Fruit fly (Drosophila melanogaster) whole organism, prepupa: ENCODE measurements around the gene CG17440.
A peak's percentile ranks its signal among the peaks of the same experiment; 100 is the strongest.

ENCODE experiments used
- CG10669 ChIP-seq: fragments of 200-800 bp; sonication (Bioruptor generic); optimal IDR thresholded peaks from 3 replicates; lab custom pipeline; 2018; ENCODE audit warnings: missing biosample characterization, mild to moderate bottlenecking, missing genetic modification characterization, moderate library complexity
- CG11762 ChIP-seq: fragments of 200-800 bp; sonication (Bioruptor generic); optimal IDR thresholded peaks from 3 replicates; lab custom pipeline; 2016; ENCODE audit warnings: missing biosample characterization, missing genetic modification characterization; ENCODE audit not compliant: insufficient read depth
- CG15336 ChIP-seq: fragments of 200-800 bp; sonication (Bioruptor generic); IDR thresholded peaks from 2 replicates; pipeline ENCODE4 v1.3.6; 2022; ENCODE audit warnings: missing biosample characterization, missing genetic modification characterization
- CG1621 ChIP-seq: fragments of 200-800 bp; sonication (Bioruptor generic); optimal IDR thresholded peaks from 3 replicates; lab custom pipeline; 2018; ENCODE audit warnings: missing biosample characterization, mild to moderate bottlenecking, missing genetic modification characterization
- CG3032 ChIP-seq: fragments of 200-800 bp; optimal IDR thresholded peaks from 2 replicates; lab custom pipeline; 2019; ENCODE audit warnings: missing biosample characterization, mild to moderate bottlenecking, missing genetic modification characterization, moderate library complexity
- CG31627 ChIP-seq: fragments of 200-800 bp; sonication (Bioruptor generic); optimal IDR thresholded peaks from 3 replicates; lab custom pipeline; 2016; ENCODE audit warnings: missing biosample characterization, missing genetic modification characterization
- CG32006 ChIP-seq: fragments of 200-800 bp; sonication (Bioruptor generic); optimal IDR thresholded peaks from 3 replicates; lab custom pipeline; 2017; ENCODE audit warnings: missing biosample characterization, mild to moderate bottlenecking, missing genetic modification characterization
- CG34406 ChIP-seq: fragments of 200-800 bp; sonication (Bioruptor generic); optimal IDR thresholded peaks from 3 replicates; lab custom pipeline; 2016; ENCODE audit warnings: missing biosample characterization, missing genetic modification characterization
- CG4318 ChIP-seq: fragments of 200-800 bp; sonication (Bioruptor generic); optimal IDR thresholded peaks from 3 replicates; lab custom pipeline; 2017; ENCODE audit warnings: missing biosample characterization, mild to moderate bottlenecking, missing genetic modification characterization
- CG6276 ChIP-seq: fragments of 200-800 bp; sonication (Bioruptor generic); optimal IDR thresholded peaks from 2 replicates; lab custom pipeline; 2017; ENCODE audit warnings: missing biosample characterization, mild to moderate bottlenecking, missing genetic modification characterization
- CG6854 ChIP-seq: fragments of 200-800 bp; sonication (Bioruptor generic); optimal IDR thresholded peaks from 2 replicates; lab custom pipeline; 2017; ENCODE audit warnings: missing biosample characterization, mild to moderate bottlenecking, missing genetic modification characterization
- CG8319 ChIP-seq: fragments of 200-800 bp; sonication (Bioruptor generic); optimal IDR thresholded peaks from 3 replicates; lab custom pipeline; 2016; ENCODE audit warnings: missing biosample characterization, missing genetic modification characterization
- CG8632 ChIP-seq: fragments of 200-800 bp; sonication (Bioruptor generic); optimal IDR thresholded peaks from 3 replicates; lab custom pipeline; 2016; ENCODE audit warnings: missing biosample characterization, missing genetic modification characterization
- Eip75B ChIP-seq: fragments of 200-800 bp; sonication (Bioruptor generic); optimal IDR thresholded peaks from 3 replicates; lab custom pipeline; 2016; ENCODE audit warnings: missing biosample characterization, missing genetic modification characterization
- Eip78C ChIP-seq: fragments of 200-800 bp; sonication (Bioruptor generic); peaks from one replicate; lab custom pipeline; 2016; ENCODE audit warnings: missing biosample characterization, missing genetic modification characterization
- Ets21C ChIP-seq: fragments of 200-800 bp; sonication (Bioruptor generic); optimal IDR thresholded peaks from 3 replicates; lab custom pipeline; 2016; ENCODE audit warnings: missing biosample characterization, missing genetic modification characterization
- Gug ChIP-seq: fragments of 200-800 bp; sonication (Bioruptor generic); IDR thresholded peaks from 2 replicates; pipeline ENCODE4 v1.3.6; 2022; ENCODE audit warnings: missing biosample characterization, missing genetic modification characterization
- Hr38 ChIP-seq: sonication (Bioruptor generic); optimal IDR thresholded peaks from 2 replicates; lab custom pipeline; 2016; ENCODE audit warnings: missing biosample characterization, missing genetic modification characterization
- Hr4 ChIP-seq: fragments of 200-800 bp; sonication (Bioruptor generic); optimal IDR thresholded peaks from 3 replicates; lab custom pipeline; 2016; ENCODE audit warnings: missing biosample characterization, missing genetic modification characterization
- Lpt ChIP-seq: fragments of 200-800 bp; sonication (Bioruptor generic); optimal IDR thresholded peaks from 3 replicates; lab custom pipeline; 2016; ENCODE audit warnings: missing biosample characterization, missing genetic modification characterization
- OdsH ChIP-seq: fragments of 200-800 bp; sonication (Bioruptor generic); optimal IDR thresholded peaks from 3 replicates; lab custom pipeline; 2016; ENCODE audit warnings: missing biosample characterization, missing genetic modification characterization
- Smox ChIP-seq: fragments of 200-800 bp; sonication (Bioruptor generic); optimal IDR thresholded peaks from 3 replicates; lab custom pipeline; 2016; ENCODE audit warnings: missing biosample characterization, missing genetic modification characterization
- Sox14 ChIP-seq: fragments of 200-800 bp; sonication (Bioruptor generic); optimal IDR thresholded peaks from 3 replicates; lab custom pipeline; 2016; ENCODE audit warnings: missing biosample characterization, missing genetic modification characterization
- Sox15 ChIP-seq: fragments of 200-800 bp; sonication (Bioruptor generic); optimal IDR thresholded peaks from 3 replicates; lab custom pipeline; 2016; ENCODE audit warnings: missing biosample characterization, missing genetic modification characterization
- achi ChIP-seq: fragments of 200-800 bp; sonication (Bioruptor generic); optimal IDR thresholded peaks from 3 replicates; lab custom pipeline; 2016; ENCODE audit warnings: missing biosample characterization, missing genetic modification characterization
- acj6 ChIP-seq: fragments of 200-800 bp; sonication (Bioruptor generic); optimal IDR thresholded peaks from 3 replicates; lab custom pipeline; 2016; ENCODE audit warnings: missing biosample characterization, missing genetic modification characterization
- eg ChIP-seq: fragments of 200-800 bp; sonication (Bioruptor generic); IDR thresholded peaks from 3 replicates; pipeline ENCODE4 v1.3.6; 2022; ENCODE audit warnings: missing biosample characterization, missing genetic modification characterization
- fd59A ChIP-seq: fragments of 200-800 bp; sonication (Bioruptor generic); optimal IDR thresholded peaks from 2 replicates; lab custom pipeline; 2017; ENCODE audit warnings: missing biosample characterization, mild to moderate bottlenecking, missing genetic modification characterization, missing genetic modification reagents
- fd85E ChIP-seq: fragments of 200-800 bp; sonication (Bioruptor generic); optimal IDR thresholded peaks from 3 replicates; lab custom pipeline; 2016; ENCODE audit warnings: missing biosample characterization, missing genetic modification characterization
- pdm3 ChIP-seq: fragments of 200-800 bp; sonication (Bioruptor generic); optimal IDR thresholded peaks from 3 replicates; lab custom pipeline; 2016; ENCODE audit warnings: missing biosample characterization, missing genetic modification characterization
- salr ChIP-seq, 2 experiments: fragments of 200-800 bp; sonication (Bioruptor generic); optimal IDR thresholded peaks; 3 replicates each; lab custom pipeline; 2016 to 2018; ENCODE audit warnings: missing biosample characterization in 2 of 2, missing genetic modification characterization in 2 of 2, mild to moderate bottlenecking in 1 of 2
- topi ChIP-seq: fragments of 200-800 bp; sonication (Bioruptor generic); optimal IDR thresholded peaks from 3 replicates; lab custom pipeline; 2016; ENCODE audit warnings: missing biosample characterization, missing genetic modification characterization
- vri ChIP-seq: fragments of 200-800 bp; sonication (Bioruptor generic); optimal IDR thresholded peaks from 3 replicates; lab custom pipeline; 2016; ENCODE audit warnings: missing biosample characterization, mild to moderate bottlenecking, missing genetic modification characterization

The CG17440 gene

DNA sequence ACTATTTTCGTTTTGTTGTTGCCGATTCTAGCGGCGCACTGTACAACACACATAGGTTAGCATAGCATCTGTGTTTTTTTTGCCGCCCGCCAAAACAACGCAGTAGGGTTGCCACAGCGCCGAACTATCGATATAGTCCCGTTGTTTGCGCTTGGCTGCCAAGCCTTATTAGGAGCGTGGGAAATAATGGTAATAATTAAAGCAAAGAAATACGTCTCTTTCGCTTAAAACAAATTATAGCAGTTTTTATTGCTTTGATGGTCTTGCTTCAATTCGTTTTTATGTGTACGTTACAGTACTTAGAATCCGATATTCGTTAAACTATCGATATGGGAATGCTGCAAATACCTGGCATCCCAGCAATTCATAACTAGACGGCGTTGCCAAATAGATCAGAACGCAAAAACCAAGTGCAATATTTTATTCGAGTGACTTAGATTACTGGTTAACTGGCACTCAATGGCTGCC, 26.3 kb downstream of the CG17440 start, which contains the start of the genes mxc and Larp7 (continued):
- TF ChIP-seq CG1621 (tag; lab: Kevin White, UChicago) (no peak), fd85E (no peak), CG3032 (peak; percentile 65), topi (GFP tag; lab: Kevin White, UChicago) (no peak), CG6276 (GFP tag; lab: Kevin White, UChicago) (no peak), Gug (GFP tag; lab: Robert Waterston, UW) (peak; percentile 40), CG31627 (peak; percentile 76)

DNA sequence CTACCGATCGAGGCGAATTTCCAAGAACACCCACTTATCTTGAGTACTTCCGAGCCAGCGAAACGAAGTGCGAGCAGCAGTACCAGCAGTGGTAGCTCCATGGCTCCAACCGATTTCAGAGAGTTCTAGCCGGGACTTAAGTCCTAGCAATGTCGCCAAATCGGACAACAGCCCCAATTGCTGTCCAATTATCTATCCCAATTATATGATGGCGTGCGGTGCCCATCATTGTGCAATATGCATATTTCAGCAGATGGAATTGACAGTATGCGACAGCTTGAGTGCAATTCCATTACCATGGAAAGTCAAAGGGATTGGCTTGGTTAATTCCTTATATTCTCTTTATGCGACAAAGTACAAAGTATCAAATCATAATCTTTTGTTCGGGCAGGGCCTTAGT, 33.2 kb downstream of the CG17440 start, which contains the start of gene Ir8a:
Gene Ir8a (minus strand): TSS at position 101 of the 400 bp plus-strand sequence.
- no peak for TF ChIP-seq eg (GFP tag; lab: Robert Waterston, UW)
- no peak for TF ChIP-seq CG1621 (tag; lab: Kevin White, UChicago)
- TF ChIP-seq achi (GFP tag; lab: Kevin White, UChicago) = no peak
- TF ChIP-seq CG6854 (GFP tag; lab: Kevin White, UChicago) = no peak
- no peak for TF ChIP-seq CG10669 (GFP tag; lab: Kevin White, UChicago)

DNA sequence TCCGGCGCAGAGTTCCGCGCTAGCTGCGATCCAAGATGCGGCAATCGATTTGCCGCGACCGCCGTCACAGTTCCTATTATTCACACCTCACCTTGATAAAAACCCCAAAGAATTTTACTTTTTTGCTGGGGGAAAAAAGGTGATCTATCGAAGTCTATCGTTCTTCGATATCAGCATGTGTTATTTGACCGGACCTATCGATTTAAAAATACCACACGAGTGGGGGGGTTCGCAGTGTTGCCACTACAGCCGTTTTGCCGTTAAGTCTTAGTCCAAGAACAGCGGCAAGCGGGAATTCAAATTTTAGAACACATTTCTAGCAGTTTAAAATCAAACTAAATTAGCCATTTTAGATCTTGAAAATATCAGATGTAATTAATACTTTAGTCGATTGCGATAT, 37.5 kb downstream of the CG17440 start, which contains the start of gene CG12121:
Gene CG12121 (minus strand): TSS at position 180 of the 400 bp plus-strand sequence.
- TF ChIP-seq Sox14 (GFP tag; lab: Kevin White, UChicago) = no peak

DNA sequence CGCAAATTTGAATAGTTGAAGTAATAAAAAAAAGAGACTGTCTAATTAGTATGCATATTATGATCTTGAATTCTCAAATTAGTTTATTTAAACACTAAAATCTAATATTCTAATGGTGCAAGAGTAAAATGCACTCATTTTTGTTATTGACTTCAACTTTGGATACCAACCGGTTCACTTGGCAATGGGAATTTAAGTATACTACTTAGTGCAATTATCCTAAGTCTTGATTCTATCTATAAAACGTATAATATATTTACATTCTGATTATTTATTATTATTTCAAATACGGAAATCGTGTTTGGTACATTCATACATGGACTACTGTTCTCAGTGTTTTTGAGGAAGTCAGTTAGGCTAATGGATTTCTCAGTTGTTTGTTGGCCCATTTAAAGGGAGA, 42.9 kb downstream of the CG17440 start, which contains the start of gene Gr8a:
Gene Gr8a (plus strand): TSS at position 301 of the 400 bp plus-strand sequence.
- no peak for TF ChIP-seq Eip78C (GFP tag; lab: Kevin White, UChicago)
- TF ChIP-seq OdsH (GFP tag; lab: Kevin White, UChicago) = no peak
- TF ChIP-seq Sox14 (GFP tag; lab: Kevin White, UChicago) = no peak
- no peak for TF ChIP-seq CG11762 (GFP tag; lab: Kevin White, UChicago)
- no peak for TF ChIP-seq achi (GFP tag; lab: Kevin White, UChicago)
- no peak for TF ChIP-seq fd85E
- no peak for TF ChIP-seq Hr38 (GFP tag; lab: Kevin White, UChicago)
- TF ChIP-seq fd59A (GFP tag; lab: Kevin White, UChicago) = no peak
- TF ChIP-seq CG34406 (GFP tag; lab: Kevin White, UChicago) = no peak
- no peak for TF ChIP-seq Eip75B
- no peak for TF ChIP-seq Hr4 (GFP tag; lab: Kevin White, UChicago)
- no peak for TF ChIP-seq pdm3 (GFP tag; lab: Kevin White, UChicago)
- TF ChIP-seq acj6 (GFP tag; lab: Kevin White, UChicago) = no peak
- TF ChIP-seq vri (GFP tag; lab: Kevin White, UChicago) = no peak
- no peak for TF ChIP-seq CG32006
- no peak for TF ChIP-seq Sox15 (GFP tag; lab: Kevin White, UChicago)
- TF ChIP-seq Smox = no peak
- no peak for TF ChIP-seq Lpt

DNA sequence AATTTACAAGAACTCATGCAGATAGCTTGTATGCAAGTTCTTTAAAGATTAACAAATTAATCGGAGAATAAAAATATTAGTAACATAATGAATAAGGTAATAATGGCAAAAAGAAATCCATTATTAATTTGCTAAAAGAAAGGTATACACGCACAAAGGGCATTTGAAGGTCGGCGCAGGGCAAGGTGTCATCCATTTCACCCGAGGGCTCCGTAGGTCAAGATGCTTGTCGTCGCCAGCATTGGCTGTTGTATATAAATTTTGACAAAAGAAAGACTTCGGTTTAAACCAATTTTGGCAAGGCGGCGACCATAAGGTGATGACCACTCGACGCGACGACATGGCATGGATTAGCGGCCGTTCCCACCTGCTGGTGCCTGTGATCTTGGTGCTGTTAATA, 44.6 kb downstream of the CG17440 start, which contains the start of gene CG15370:
Gene CG15370 (plus strand): TSS at position 301 of the 400 bp plus-strand sequence.
- TF ChIP-seq CG8319 (no peak), Ets21C (GFP tag; lab: Kevin White, UChicago) (no peak), Eip78C (GFP tag; lab: Kevin White, UChicago) (no peak), fd59A (GFP tag; lab: Kevin White, UChicago) (no peak), Eip75B (no peak), CG4318 (GFP tag; lab: Kevin White, UChicago) (no peak), CG8632 (no peak), CG11762 (GFP tag; lab: Kevin White, UChicago) (no peak), fd85E (no peak), CG3032 (no peak)

DNA sequence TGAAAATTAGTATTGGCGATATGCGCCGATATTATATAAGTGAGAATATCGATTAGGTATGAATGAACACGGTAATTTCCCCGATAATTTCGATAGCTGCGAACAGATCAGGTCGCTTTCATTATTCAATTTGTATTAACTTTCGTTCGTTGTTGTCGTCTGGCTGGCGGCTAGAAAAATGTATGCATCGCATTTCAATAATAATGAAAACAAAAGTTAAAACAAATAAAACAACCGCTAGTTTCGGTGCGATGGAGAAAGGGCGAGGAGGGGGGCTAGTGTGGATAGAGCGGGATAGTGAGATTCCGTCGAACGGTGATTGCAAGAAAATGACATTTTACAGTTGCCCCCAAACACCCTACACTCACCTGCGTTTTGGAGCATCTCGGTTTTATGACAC, 45.3 kb downstream of the CG17440 start:
- TF ChIP-seq topi (GFP tag; lab: Kevin White, UChicago) = no peak
- no peak for TF ChIP-seq CG10669 (GFP tag; lab: Kevin White, UChicago)
- TF ChIP-seq CG15336 (GFP tag; lab: Robert Waterston, UW) = no peak
- no peak for TF ChIP-seq Eip75B
- TF ChIP-seq salr (GFP tag; optimal IDR thresholded peaks at IDR 0.05; lab: Kevin White, UChicago) = no peak
